Worm (Caenorhabditis elegans) whole organism, L4 larva: ENCODE results near the gene sphr-1.

Experiments used
- D1046.2 ChIP-seq: fragments of 200-800 bp; sonication (Bioruptor generic); IDR thresholded peaks from 2 replicates; pipeline ENCODE4 v1.3.6; 2022; ENCODE audit warnings: missing genetic modification characterization, missing compliant biosample characterization
- F10B5.3 ChIP-seq: sonication (generic microtip); optimal IDR thresholded peaks from 2 replicates; lab custom pipeline; 2016; ENCODE audit warnings: mild to moderate bottlenecking, missing genetic modification characterization, missing compliant biosample characterization
- F37D6.2 ChIP-seq: sonication (generic microtip); optimal IDR thresholded peaks from 2 replicates; lab custom pipeline; 2016; ENCODE audit warnings: mild to moderate bottlenecking, missing genetic modification characterization, missing compliant biosample characterization
- T20F7.1 ChIP-seq: fragments of 200-800 bp; sonication (Bioruptor generic); optimal IDR thresholded peaks from 2 replicates; lab custom pipeline; 2018; ENCODE audit warnings: mild to moderate bottlenecking, missing genetic modification characterization, missing compliant biosample characterization
- Y105C5A.15 ChIP-seq: fragments of 200-800 bp; sonication (Bioruptor generic); IDR thresholded peaks from 2 replicates; pipeline ENCODE4 v1.3.6; 2022; ENCODE audit warnings: missing genetic modification characterization, missing compliant biosample characterization
- ZK337.2 ChIP-seq: fragments of 200-800 bp; sonication (Bioruptor generic); IDR thresholded peaks from 2 replicates; pipeline ENCODE4 v1.3.6; 2022; ENCODE audit warnings: missing genetic modification reagents, missing genetic modification characterization, missing compliant biosample characterization
- ZK546.5 ChIP-seq, 2 experiments: sonication (generic microtip); optimal IDR thresholded peaks; 2 replicates each; lab custom pipeline; 2017; ENCODE audit warnings: missing biosample characterization in 2 of 2, missing genetic modification characterization in 2 of 2
- aha-1 ChIP-seq: fragments of 150-350 bp; peaks from one replicate; lab custom pipeline; 2014; ENCODE audit warnings: missing biosample characterization, missing genetic modification characterization
- ama-1 ChIP-seq: fragments of 150-350 bp; optimal IDR thresholded peaks from 2 replicates; lab custom pipeline; 2014; ENCODE audit warnings: inconsistent platforms, mixed read lengths
- attf-4 ChIP-seq: sonication (generic microtip); optimal IDR thresholded peaks from 3 replicates; lab custom pipeline; 2017; ENCODE audit warnings: missing biosample characterization, missing genetic modification characterization
- ceh-32 ChIP-seq: sonication (generic microtip); optimal IDR thresholded peaks from 2 replicates; lab custom pipeline; 2016; ENCODE audit warnings: mild to moderate bottlenecking, missing genetic modification characterization, missing compliant biosample characterization; ENCODE audit not compliant: poor library complexity
- cey-2 ChIP-seq: sonication (generic microtip); optimal IDR thresholded peaks from 3 replicates; lab custom pipeline; 2017; ENCODE audit warnings: missing genetic modification characterization, mild to moderate bottlenecking, missing compliant biosample characterization, antibody characterized with exemption, borderline replicate concordance; ENCODE audit not compliant: insufficient read depth
- daf-16 ChIP-seq, 3 experiments: sonication (generic microtip); optimal IDR thresholded peaks; 2 replicates each; lab custom pipeline; 2016 to 2017; ENCODE audit warnings: missing genetic modification characterization in 3 of 3, missing genetic modification reagents in 3 of 3, mild to moderate bottlenecking in 2 of 3, missing compliant biosample characterization in 2 of 3, missing biosample characterization in 1 of 3, moderate library complexity in 1 of 3
- daf-19 ChIP-seq: fragments of 200-800 bp; sonication (Bioruptor generic); conservative IDR thresholded peaks from 2 replicates; pipeline ENCODE4 v1.3.6; 2022; ENCODE audit warnings: missing genetic modification characterization, missing compliant biosample characterization
- dmd-6 ChIP-seq: fragments of 200-800 bp; sonication (Bioruptor generic); IDR thresholded peaks from 2 replicates; pipeline ENCODE4 v1.3.6; 2022; ENCODE audit warnings: missing genetic modification reagents, missing genetic modification characterization, missing compliant biosample characterization
- dmd-8 ChIP-seq: fragments of 200-800 bp; sonication (Bioruptor generic); IDR thresholded peaks from 2 replicates; pipeline ENCODE4 v1.3.6; 2022; ENCODE audit warnings: missing genetic modification characterization, missing compliant biosample characterization
- dve-1 ChIP-seq: sonication (generic microtip); optimal IDR thresholded peaks from 2 replicates; lab custom pipeline; 2017; ENCODE audit warnings: antibody characterized with exemption, mild to moderate bottlenecking, missing genetic modification characterization, missing compliant biosample characterization; ENCODE audit not compliant: insufficient read depth
- fkh-10 ChIP-seq: fragments of 150-350 bp; optimal IDR thresholded peaks from 2 replicates; lab custom pipeline; 2014; ENCODE audit warnings: missing biosample characterization, missing genetic modification reagents, missing genetic modification characterization
- hlh-11 ChIP-seq: fragments of 200-800 bp; sonication (Bioruptor generic); optimal IDR thresholded peaks from 2 replicates; lab custom pipeline; 2018; ENCODE audit warnings: mild to moderate bottlenecking, missing genetic modification characterization, missing compliant biosample characterization
- hlh-30 ChIP-seq: sonication (generic microtip); optimal IDR thresholded peaks from 2 replicates; lab custom pipeline; 2017; ENCODE audit warnings: antibody characterized with exemption, mild to moderate bottlenecking, missing genetic modification characterization, missing compliant biosample characterization; ENCODE audit not compliant: insufficient read depth
- hmg-1.1 ChIP-seq: fragments of 200-800 bp; sonication (Bioruptor generic); IDR thresholded peaks from 2 replicates; pipeline ENCODE4 v1.3.6; 2022; ENCODE audit warnings: missing genetic modification reagents, missing genetic modification characterization, missing compliant biosample characterization
- jun-1 ChIP-seq: fragments of 150-350 bp; optimal IDR thresholded peaks from 2 replicates; lab custom pipeline; 2014; ENCODE audit warnings: missing biosample characterization, missing genetic modification reagents, missing genetic modification characterization
- lim-7 ChIP-seq: fragments of 200-800 bp; sonication (Bioruptor generic); IDR thresholded peaks from 2 replicates; pipeline ENCODE4 v1.3.6; 2022; ENCODE audit warnings: missing genetic modification characterization, missing compliant biosample characterization
- lin-1 ChIP-seq: fragments of 200-800 bp; sonication (Bioruptor generic); IDR thresholded peaks from 2 replicates; pipeline ENCODE4 v1.3.6; 2022; ENCODE audit warnings: missing genetic modification reagents, missing genetic modification characterization, missing compliant biosample characterization
- lin-13 ChIP-seq: fragments of 150-350 bp; optimal IDR thresholded peaks from 2 replicates; lab custom pipeline; 2014; ENCODE audit warnings: missing biosample characterization, missing genetic modification reagents, missing genetic modification characterization
- lin-15B ChIP-seq: fragments of 150-350 bp; sonication (generic microtip); optimal IDR thresholded peaks from 3 replicates; lab custom pipeline; 2014; ENCODE audit warnings: missing biosample characterization, missing genetic modification characterization
- lin-39 ChIP-seq: fragments of 150-350 bp; optimal IDR thresholded peaks from 2 replicates; lab custom pipeline; 2014; ENCODE audit warnings: missing biosample characterization, missing genetic modification reagents, missing genetic modification characterization
- lir-3 ChIP-seq: sonication (generic microtip); optimal IDR thresholded peaks from 2 replicates; lab custom pipeline; 2016; ENCODE audit warnings: mild to moderate bottlenecking, missing genetic modification characterization, missing compliant biosample characterization
- lsy-2 ChIP-seq, 2 experiments: fragments of 150-350 bp in 1 of 2; sonication (generic microtip) in 1 of 2; optimal IDR thresholded peaks; 2 replicates each; lab custom pipeline; 2014 to 2017; ENCODE audit warnings: missing biosample characterization in 2 of 2, missing genetic modification characterization in 2 of 2
- madf-5 ChIP-seq, 2 experiments: fragments of 200-800 bp; sonication (Bioruptor generic); IDR thresholded peaks; 2 replicates each; pipeline ENCODE4 v1.3.6; 2022; ENCODE audit warnings: missing compliant biosample characterization in 2 of 2, missing genetic modification characterization in 2 of 2
- mdt-29 ChIP-seq: fragments of 200-800 bp; sonication (Bioruptor generic); IDR thresholded peaks from 2 replicates; pipeline ENCODE4 v1.3.6; 2022; ENCODE audit warnings: missing genetic modification reagents, missing genetic modification characterization, missing compliant biosample characterization
- mep-1 ChIP-seq: fragments of 150-350 bp; sonication (generic microtip); optimal IDR thresholded peaks from 3 replicates; lab custom pipeline; 2014; ENCODE audit warnings: missing biosample characterization, missing genetic modification characterization
- mxl-3 ChIP-seq: fragments of 200-800 bp; sonication (Bioruptor generic); optimal IDR thresholded peaks from 2 replicates; lab custom pipeline; 2018; ENCODE audit warnings: mild to moderate bottlenecking, missing genetic modification characterization, missing compliant biosample characterization
- nhr-10 ChIP-seq: fragments of 150-350 bp; optimal IDR thresholded peaks from 2 replicates; lab custom pipeline; 2014; ENCODE audit warnings: missing biosample characterization, missing genetic modification characterization
- nhr-102 ChIP-seq: sonication (generic microtip); optimal IDR thresholded peaks from 2 replicates; lab custom pipeline; 2016; ENCODE audit warnings: mild to moderate bottlenecking, missing genetic modification characterization, moderate library complexity, missing compliant biosample characterization
- nhr-111 ChIP-seq: fragments of 200-800 bp; sonication (Bioruptor generic); optimal IDR thresholded peaks from 2 replicates; lab custom pipeline; 2018; ENCODE audit warnings: mild to moderate bottlenecking, missing genetic modification characterization, missing compliant biosample characterization
- nhr-237 ChIP-seq: sonication (generic microtip); optimal IDR thresholded peaks from 2 replicates; lab custom pipeline; 2017; ENCODE audit warnings: missing biosample characterization, missing genetic modification characterization
- nhr-28 ChIP-seq: fragments of 150-350 bp; optimal IDR thresholded peaks from 2 replicates; lab custom pipeline; 2014; ENCODE audit warnings: missing biosample characterization, missing genetic modification characterization
- nhr-41 ChIP-seq: fragments of 200-800 bp; sonication (Bioruptor generic); IDR thresholded peaks from 2 replicates; pipeline ENCODE4 v1.3.6; 2022; ENCODE audit warnings: missing genetic modification reagents, missing genetic modification characterization, missing compliant biosample characterization
- nhr-48 ChIP-seq: sonication (generic microtip); optimal IDR thresholded peaks from 2 replicates; lab custom pipeline; 2016; ENCODE audit warnings: mild to moderate bottlenecking, missing genetic modification characterization, missing compliant biosample characterization
- nhr-6 ChIP-seq: fragments of 150-350 bp; optimal IDR thresholded peaks from 2 replicates; lab custom pipeline; 2014; ENCODE audit warnings: missing biosample characterization, missing genetic modification characterization
- nhr-77 ChIP-seq: fragments of 150-350 bp; optimal IDR thresholded peaks from 2 replicates; lab custom pipeline; 2014; ENCODE audit warnings: missing biosample characterization, missing genetic modification characterization
- pqm-1 ChIP-seq: sonication (generic microtip); optimal IDR thresholded peaks from 2 replicates; lab custom pipeline; 2017; ENCODE audit warnings: missing biosample characterization, missing genetic modification characterization
- rbr-2 ChIP-seq: sonication (generic microtip); optimal IDR thresholded peaks from 2 replicates; lab custom pipeline; 2016; ENCODE audit warnings: missing genotype, missing genetic modification characterization, missing compliant biosample characterization
- sdz-12 ChIP-seq: fragments of 200-800 bp; sonication (Bioruptor generic); optimal IDR thresholded peaks from 2 replicates; lab custom pipeline; 2018; ENCODE audit warnings: mild to moderate bottlenecking, missing genetic modification characterization, missing compliant biosample characterization
- skn-1 ChIP-seq: fragments of 150-350 bp; optimal IDR thresholded peaks from 2 replicates; lab custom pipeline; 2014; ENCODE audit warnings: missing biosample characterization, missing genetic modification characterization
- snpc-1.2 ChIP-seq: fragments of 200-800 bp; sonication (Bioruptor generic); IDR thresholded peaks from 2 replicates; pipeline ENCODE4 v1.3.6; 2022; ENCODE audit warnings: missing genetic modification reagents, missing genetic modification characterization, missing compliant biosample characterization
- spr-1 ChIP-seq: sonication (generic microtip); optimal IDR thresholded peaks from 2 replicates; lab custom pipeline; 2016; ENCODE audit warnings: mild to moderate bottlenecking, missing genetic modification characterization, missing compliant biosample characterization
- unc-39 ChIP-seq: sonication (generic microtip); optimal IDR thresholded peaks from 2 replicates; lab custom pipeline; 2017; ENCODE audit warnings: missing biosample characterization, missing genetic modification characterization
- zag-1 ChIP-seq: fragments of 150-350 bp; optimal IDR thresholded peaks from 2 replicates; lab custom pipeline; 2014; ENCODE audit warnings: missing biosample characterization, missing genetic modification characterization
- ztf-7 ChIP-seq: fragments of 150-350 bp; optimal IDR thresholded peaks from 2 replicates; lab custom pipeline; 2014; ENCODE audit warnings: missing biosample characterization, missing genetic modification characterization

sphr-1 gene

DNA sequence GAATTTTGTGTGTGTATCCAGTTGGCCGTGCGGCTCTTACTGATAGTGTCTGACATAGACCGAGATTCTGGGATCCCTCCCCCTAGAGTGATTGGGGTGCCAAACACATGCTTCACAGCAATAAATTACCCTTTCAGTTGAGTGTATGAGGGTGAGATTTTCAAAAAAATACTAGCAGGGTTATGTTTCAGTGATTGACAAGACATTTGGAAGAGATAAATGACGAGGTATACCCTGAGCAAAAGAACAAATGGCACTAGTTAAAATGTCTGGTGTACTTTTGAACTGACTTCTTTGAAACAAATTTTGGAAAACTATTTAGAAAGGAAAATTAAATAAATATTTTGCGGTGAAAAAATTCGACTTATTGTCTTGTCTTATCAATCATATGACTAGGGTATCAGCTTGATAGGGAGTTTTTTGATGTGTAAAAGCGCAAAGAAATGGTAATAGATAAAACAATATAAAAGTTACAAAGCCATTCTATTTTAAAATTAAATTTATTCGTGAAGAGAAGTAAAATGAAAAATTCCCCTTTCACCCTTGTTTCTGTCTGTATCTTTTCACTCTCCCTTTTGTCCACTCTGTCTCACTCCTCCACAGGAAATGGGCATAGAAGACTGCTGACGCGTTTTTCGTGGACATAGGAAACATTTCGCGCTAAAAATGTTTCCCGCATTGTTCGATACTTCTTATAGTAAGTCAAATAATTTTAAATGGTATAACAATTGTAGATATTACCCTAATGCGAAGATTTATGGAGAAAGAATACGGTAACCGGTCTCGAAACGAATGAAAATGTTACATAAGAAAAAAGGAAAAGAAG lies 52.0 kb downstream of the sphr-1 start, which contains the start of gene glo-4:
Gene glo-4 (minus strand): TSS at position 51 of the 826 bp plus-strand sequence.
- no peak for TF ChIP-seq zag-1 (tag; lab: Kevin White, UChicago)
- no peak for TF ChIP-seq ZK546.5 (tag; optimal IDR thresholded peaks at IDR 0.05; lab: Kevin White, UChicago)
- TF ChIP-seq pqm-1 (tag; lab: Kevin White, UChicago): peak; percentile 66
- no peak for TF ChIP-seq mxl-3 (GFP tag; lab: Kevin White, UChicago)
- no peak for TF ChIP-seq nhr-237 (tag; lab: Kevin White, UChicago)
- TF ChIP-seq Y105C5A.15 (GFP tag; lab: Robert Waterston, UW): no peak
- no peak for TF ChIP-seq skn-1 (tag; lab: Kevin White, UChicago)
- TF ChIP-seq nhr-41 (GFP tag; lab: Robert Waterston, UW): no peak
- TF ChIP-seq nhr-111 (GFP tag; lab: Kevin White, UChicago): no peak
- no peak for TF ChIP-seq jun-1 (tag; lab: Kevin White, UChicago)
- TF ChIP-seq lir-3 (tag; lab: Kevin White, UChicago): no peak
- TF ChIP-seq lim-7: no peak
- TF ChIP-seq F10B5.3 (tag; lab: Kevin White, UChicago): no peak
- TF ChIP-seq F37D6.2 (tag; lab: Kevin White, UChicago): peak; percentile 55
- TF ChIP-seq dmd-8: no peak
- TF ChIP-seq attf-4 (tag; lab: Kevin White, UChicago): no peak
- TF ChIP-seq cey-2 (tag; lab: Kevin White, UChicago): no peak
- TF ChIP-seq T20F7.1 (GFP tag; lab: Kevin White, UChicago): peak; percentile 70
- TF ChIP-seq fkh-10: peak; percentile 96
- TF ChIP-seq hmg-1.1 (GFP tag; lab: Robert Waterston, UW): peak; percentile 45; the same call in 1 of the 2 replicates
- peak; percentile 78 for TF ChIP-seq hlh-11 (tag; lab: Kevin White, UChicago)
- TF ChIP-seq dve-1 (tag; lab: Kevin White, UChicago): peak; percentile 76
- TF ChIP-seq nhr-77 (tag; lab: Kevin White, UChicago): peak; percentile 23
- TF ChIP-seq daf-16 (GFP tag; optimal IDR thresholded peaks at IDR 0.05; lab: Kevin White, UChicago): no peak
- peak; percentile 1 for TF ChIP-seq daf-16 (tag; optimal IDR thresholded peaks at IDR 0.05; lab: Kevin White, UChicago)
- no peak for TF ChIP-seq lin-15B (tag; lab: Kevin White, UChicago)
- TF ChIP-seq madf-5 (GFP tag; IDR thresholded peaks at IDR 0.05; lab: Robert Waterston, UW): no peak
- no peak for TF ChIP-seq unc-39 (tag; lab: Kevin White, UChicago)
- TF ChIP-seq ztf-7 (tag; lab: Kevin White, UChicago): no peak
- peak; percentile 56 for TF ChIP-seq nhr-28 (tag; lab: Kevin White, UChicago)
- TF ChIP-seq lin-39 (tag; lab: Kevin White, UChicago): no peak
- no peak for TF ChIP-seq nhr-10 (tag; lab: Kevin White, UChicago)
- no peak for TF ChIP-seq spr-1 (tag; lab: Kevin White, UChicago)
- TF ChIP-seq D1046.2 (GFP tag; lab: Robert Waterston, UW): no peak
- TF ChIP-seq nhr-6: peak; percentile 6
- no peak for TF ChIP-seq sdz-12 (GFP tag; lab: Kevin White, UChicago)
- TF ChIP-seq snpc-1.2 (GFP tag; lab: Robert Waterston, UW): no peak
- TF ChIP-seq lin-1 (GFP tag; lab: Robert Waterston, UW): no peak
- peak; percentile 52 for TF ChIP-seq nhr-48 (tag; lab: Kevin White, UChicago)
- peak; percentile 85 for TF ChIP-seq mep-1 (tag; lab: Kevin White, UChicago)
- peak; percentile 49 for TF ChIP-seq dmd-6 (GFP tag; lab: Robert Waterston, UW)
- peak; percentile 51 to 87 for TF ChIP-seq lsy-2 (tag; optimal IDR thresholded peaks at IDR 0.05; lab: Kevin White, UChicago)
- no peak for TF ChIP-seq daf-19 (GFP tag; lab: Robert Waterston, UW)
- TF ChIP-seq ceh-32 (tag; lab: Kevin White, UChicago): no peak
- no peak for TF ChIP-seq nhr-102 (tag; lab: Kevin White, UChicago)
- TF ChIP-seq mdt-29: no peak
- no peak for TF ChIP-seq lin-13 (GFP tag; lab: Kevin White, UChicago)
- TF ChIP-seq aha-1 (tag; lab: Kevin White, UChicago): peak; percentile 69
- TF ChIP-seq rbr-2 (tag; lab: Kevin White, UChicago): peak; percentile 77
- peak; percentile 55 for TF ChIP-seq hlh-30 (tag; lab: Kevin White, UChicago)
- no peak for TF ChIP-seq ZK337.2
- no peak for TF ChIP-seq ama-1
